Fruit fly (Drosophila melanogaster) whole organism, embryonic: Measurements from ENCODE around the gene CG10694.
A peak's percentile ranks its signal among the peaks of the same experiment; 100 is the strongest.

ENCODE experiments used
- Atf6 ChIP-seq: fragments of 200-800 bp; sonication (Bioruptor generic); IDR thresholded peaks from 2 replicates; pipeline ENCODE4 v1.3.6; 2022; ENCODE audit warnings: missing biosample characterization, missing genetic modification characterization
- BEAF-32 ChIP-seq: fragments of 200-800 bp; sonication (Bioruptor generic); optimal IDR thresholded peaks from 3 replicates; lab custom pipeline; 2017; ENCODE audit warnings: missing biosample characterization, missing genetic modification characterization, mild to moderate bottlenecking, moderate library complexity, missing genetic modification reagents
- Bdp1 ChIP-seq: fragments of 200-800 bp; sonication (Bioruptor generic); optimal IDR thresholded peaks from 3 replicates; lab custom pipeline; 2016; ENCODE audit warnings: missing biosample characterization, missing genetic modification characterization
- BtbVII ChIP-seq: fragments of 200-800 bp; sonication (Bioruptor generic); optimal IDR thresholded peaks from 3 replicates; lab custom pipeline; 2017; ENCODE audit warnings: missing biosample characterization, mild to moderate bottlenecking, missing genetic modification characterization
- CG12219 ChIP-seq: fragments of 200-800 bp; sonication (Bioruptor generic); optimal IDR thresholded peaks from 3 replicates; lab custom pipeline; 2018; ENCODE audit warnings: missing biosample characterization, mild to moderate bottlenecking, missing genetic modification characterization
- CG12236 ChIP-seq: fragments of 200-800 bp; sonication (Bioruptor generic); optimal IDR thresholded peaks from 2 replicates; lab custom pipeline; 2016; ENCODE audit warnings: missing biosample characterization, missing genetic modification characterization
- CG12391 ChIP-seq: fragments of 200-800 bp; sonication (Bioruptor generic); optimal IDR thresholded peaks from 3 replicates; lab custom pipeline; 2018; ENCODE audit warnings: missing biosample characterization, mild to moderate bottlenecking, missing genetic modification characterization, moderate library complexity
- CG12942 ChIP-seq: fragments of 200-800 bp; sonication (Bioruptor generic); optimal IDR thresholded peaks from 3 replicates; lab custom pipeline; 2016; ENCODE audit warnings: missing biosample characterization, missing genetic modification characterization
- CG14441 ChIP-seq: fragments of 200-800 bp; sonication (Bioruptor generic); IDR thresholded peaks from 2 replicates; pipeline ENCODE4 v1.3.6; 2022; ENCODE audit warnings: missing biosample characterization, missing genetic modification characterization
- CG15073 ChIP-seq: fragments of 200-800 bp; sonication (Bioruptor generic); optimal IDR thresholded peaks from 2 replicates; lab custom pipeline; 2016; ENCODE audit warnings: missing biosample characterization, missing genetic modification characterization
- CG16863 ChIP-seq: fragments of 200-800 bp; sonication (Bioruptor generic); optimal IDR thresholded peaks from 3 replicates; lab custom pipeline; 2016; ENCODE audit warnings: missing biosample characterization, missing genetic modification characterization
- CG18764 ChIP-seq: fragments of 200-800 bp; sonication (Bioruptor generic); optimal IDR thresholded peaks from 3 replicates; lab custom pipeline; 2016; ENCODE audit warnings: missing biosample characterization, missing genetic modification characterization
- CG2120 ChIP-seq: fragments of 200-800 bp; sonication (Bioruptor generic); optimal IDR thresholded peaks from 3 replicates; lab custom pipeline; 2016; ENCODE audit warnings: missing biosample characterization, missing genetic modification characterization
- CG31441 ChIP-seq: fragments of 200-800 bp; sonication (Bioruptor generic); IDR thresholded peaks from 2 replicates; pipeline ENCODE4 v1.3.6; 2022; ENCODE audit warnings: missing biosample characterization, missing genetic modification characterization
- CG33557 ChIP-seq: fragments of 200-800 bp; sonication (Bioruptor generic); optimal IDR thresholded peaks from 2 replicates; lab custom pipeline; 2019; ENCODE audit warnings: missing biosample characterization, mild to moderate bottlenecking, missing genetic modification characterization, moderate library complexity
- CG3407 ChIP-seq: fragments of 200-800 bp; sonication (Bioruptor generic); optimal IDR thresholded peaks from 2 replicates; lab custom pipeline; 2018; ENCODE audit warnings: missing biosample characterization, mild to moderate bottlenecking, missing genetic modification characterization
- CG3995 ChIP-seq: fragments of 200-800 bp; sonication (Bioruptor generic); optimal IDR thresholded peaks from 3 replicates; lab custom pipeline; 2016; ENCODE audit warnings: missing biosample characterization, missing genetic modification characterization
- CG4617 ChIP-seq: fragments of 200-800 bp; sonication (Bioruptor generic); optimal IDR thresholded peaks from 3 replicates; lab custom pipeline; 2016; ENCODE audit warnings: missing biosample characterization, missing genetic modification characterization, borderline replicate concordance
- CG4820 ChIP-seq: fragments of 200-800 bp; sonication (Bioruptor generic); optimal IDR thresholded peaks from 3 replicates; lab custom pipeline; 2016; ENCODE audit warnings: missing biosample characterization, missing genetic modification characterization
- CG7745 ChIP-seq: fragments of 200-800 bp; sonication (Bioruptor generic); optimal IDR thresholded peaks from 2 replicates; lab custom pipeline; 2018; ENCODE audit warnings: missing biosample characterization, mild to moderate bottlenecking, missing genetic modification characterization, moderate library complexity
- CG8089 ChIP-seq: fragments of 200-800 bp; sonication (Bioruptor generic); optimal IDR thresholded peaks from 3 replicates; lab custom pipeline; 2016; ENCODE audit warnings: missing biosample characterization, missing genetic modification characterization
- CG8281 ChIP-seq: fragments of 200-800 bp; sonication (Bioruptor generic); optimal IDR thresholded peaks from 2 replicates; lab custom pipeline; 2018; ENCODE audit warnings: missing biosample characterization, mild to moderate bottlenecking, missing genetic modification characterization, moderate library complexity
- Camta ChIP-seq: fragments of 200-800 bp; sonication (Bioruptor generic); optimal IDR thresholded peaks from 2 replicates; lab custom pipeline; 2016; ENCODE audit warnings: missing biosample characterization, missing genetic modification characterization
- Drgx ChIP-seq: fragments of 200-800 bp; sonication (Bioruptor generic); IDR thresholded peaks from 2 replicates; pipeline ENCODE4 v1.3.6; 2022; ENCODE audit warnings: missing biosample characterization, missing genetic modification characterization
- HLH3B ChIP-seq: fragments of 200-800 bp; sonication (Bioruptor generic); IDR thresholded peaks from 2 replicates; pipeline ENCODE4 v1.3.6; 2022; ENCODE audit warnings: missing biosample characterization, missing genetic modification characterization
- HLH54F ChIP-seq: fragments of 200-800 bp; sonication (Bioruptor generic); optimal IDR thresholded peaks from 3 replicates; lab custom pipeline; 2016; ENCODE audit warnings: missing biosample characterization, missing genetic modification characterization
- Hr39 ChIP-seq: fragments of >200 bp; optimal IDR thresholded peaks from 2 replicates; lab custom pipeline; 2017
- Hr78 ChIP-seq, 2 experiments: fragments of 200-800 bp in 1 of 2; fragments of >200 bp in 1 of 2; sonication (Bioruptor generic) in 1 of 2; optimal IDR thresholded peaks; 2 replicates each; lab custom pipeline; 2017 to 2019; ENCODE audit warnings: missing biosample characterization in 2 of 2, missing genetic modification characterization in 2 of 2, mild to moderate bottlenecking in 1 of 2, moderate library complexity in 1 of 2
- Lhr ChIP-seq: fragments of 200-800 bp; sonication (Bioruptor generic); optimal IDR thresholded peaks from 3 replicates; lab custom pipeline; 2017; ENCODE audit warnings: mild to moderate bottlenecking, missing biosample characterization, missing genetic modification reagents, missing genetic modification characterization
- MTF-1 ChIP-seq: fragments of 200-800 bp; sonication (Bioruptor generic); optimal IDR thresholded peaks from 2 replicates; lab custom pipeline; 2018; ENCODE audit warnings: missing biosample characterization, mild to moderate bottlenecking, missing genetic modification characterization, borderline replicate concordance
- Side ChIP-seq: fragments of 200-800 bp; sonication (Bioruptor generic); optimal IDR thresholded peaks from 2 replicates; lab custom pipeline; 2016; ENCODE audit warnings: missing biosample characterization, missing genetic modification characterization
- Sin3A ChIP-seq: fragments of >200 bp; optimal IDR thresholded peaks from 2 replicates; lab custom pipeline; 2018
- ac ChIP-seq: fragments of 200-800 bp; sonication (Bioruptor generic); optimal IDR thresholded peaks from 3 replicates; lab custom pipeline; 2017; ENCODE audit warnings: missing biosample characterization, mild to moderate bottlenecking, missing genetic modification characterization
- caup ChIP-seq: fragments of 200-800 bp; sonication (Bioruptor generic); optimal IDR thresholded peaks from 3 replicates; lab custom pipeline; 2017; ENCODE audit warnings: missing biosample characterization, mild to moderate bottlenecking, missing genetic modification characterization, moderate library complexity; ENCODE audit not compliant: severe bottlenecking
- chn ChIP-seq: fragments of 200-800 bp; sonication (Bioruptor generic); optimal IDR thresholded peaks from 2 replicates; lab custom pipeline; 2016; ENCODE audit warnings: missing biosample characterization, missing genetic modification characterization
- corto ChIP-seq: fragments of 200-800 bp; sonication (Bioruptor generic); optimal IDR thresholded peaks from 2 replicates; lab custom pipeline; 2016; ENCODE audit warnings: missing biosample characterization, mild to moderate bottlenecking, missing genetic modification characterization, moderate library complexity
- crp ChIP-seq, 2 experiments: fragments of 200-800 bp; sonication (Bioruptor generic); optimal IDR thresholded peaks; 2 replicates in 1 of 2; 3 replicates in 1 of 2; lab custom pipeline; 2017; ENCODE audit warnings: missing biosample characterization in 2 of 2, missing genetic modification characterization in 2 of 2, mild to moderate bottlenecking in 1 of 2, moderate library complexity in 1 of 2
- da ChIP-seq: fragments of 200-800 bp; sonication (Bioruptor generic); optimal IDR thresholded peaks from 2 replicates; lab custom pipeline; 2016; ENCODE audit warnings: missing biosample characterization, missing genetic modification characterization
- danr ChIP-seq: fragments of 200-800 bp; sonication (Bioruptor generic); IDR thresholded peaks from 2 replicates; pipeline ENCODE4 v1.3.6; 2022; ENCODE audit warnings: missing biosample characterization, missing genetic modification characterization
- dimm ChIP-seq: fragments of 200-800 bp; sonication (Bioruptor generic); IDR thresholded peaks from 2 replicates; pipeline ENCODE4 v1.3.6; 2022; ENCODE audit warnings: missing biosample characterization, missing genetic modification characterization
- dysf ChIP-seq: fragments of 200-800 bp; sonication (Bioruptor generic); IDR thresholded peaks from 3 replicates; pipeline ENCODE4 v1.3.6; 2022; ENCODE audit warnings: missing biosample characterization, missing genetic modification characterization
- emc ChIP-seq: fragments of 200-800 bp; sonication (Bioruptor generic); optimal IDR thresholded peaks from 2 replicates; lab custom pipeline; 2016; ENCODE audit warnings: missing biosample characterization, missing genetic modification characterization
- gcm2 ChIP-seq: fragments of 200-800 bp; sonication (Bioruptor generic); optimal IDR thresholded peaks from 2 replicates; lab custom pipeline; 2016; ENCODE audit warnings: missing biosample characterization, missing genetic modification characterization
- gem ChIP-seq: fragments of 200-800 bp; sonication (Bioruptor generic); optimal IDR thresholded peaks from 2 replicates; lab custom pipeline; 2019; ENCODE audit warnings: missing biosample characterization, mild to moderate bottlenecking, missing genetic modification characterization, moderate library complexity
- luna ChIP-seq: fragments of 200-800 bp; sonication (Bioruptor generic); optimal IDR thresholded peaks from 2 replicates; lab custom pipeline; 2016; ENCODE audit warnings: missing biosample characterization, missing genetic modification characterization
- odd ChIP-seq: fragments of 200-800 bp; sonication (Bioruptor generic); optimal IDR thresholded peaks from 2 replicates; lab custom pipeline; 2017; ENCODE audit warnings: missing biosample characterization, mild to moderate bottlenecking, missing genetic modification characterization
- peb ChIP-seq: fragments of 200-800 bp; sonication (Bioruptor generic); IDR thresholded peaks from 2 replicates; pipeline ENCODE4 v1.3.6; 2022; ENCODE audit warnings: missing biosample characterization, missing genetic modification characterization
- ro ChIP-seq: fragments of 200-800 bp; sonication (Bioruptor generic); IDR thresholded peaks from 2 replicates; pipeline ENCODE4 v1.3.6; 2022; ENCODE audit warnings: missing biosample characterization, missing genetic modification characterization
- sim ChIP-seq: fragments of 200-800 bp; sonication (Bioruptor generic); IDR thresholded peaks from 2 replicates; pipeline ENCODE4 v1.3.6; 2022; ENCODE audit warnings: missing biosample characterization, missing genetic modification characterization
- sr ChIP-seq: fragments of 200-800 bp; sonication (Bioruptor generic); IDR thresholded peaks from 3 replicates; pipeline ENCODE4 v1.3.6; 2022; ENCODE audit warnings: missing biosample characterization, missing genetic modification characterization
- stwl ChIP-seq: fragments of 200-800 bp; sonication (Bioruptor generic); optimal IDR thresholded peaks from 3 replicates; lab custom pipeline; 2018; ENCODE audit warnings: missing biosample characterization, mild to moderate bottlenecking, missing genetic modification characterization, moderate library complexity
- yki ChIP-seq: fragments of >200 bp; optimal IDR thresholded peaks from 3 replicates; lab custom pipeline; 2018
- zfh2 ChIP-seq: fragments of 200-800 bp; sonication (Bioruptor generic); optimal IDR thresholded peaks from 2 replicates; lab custom pipeline; 2016; ENCODE audit warnings: missing biosample characterization, missing genetic modification characterization

The CG10694 gene

DNA sequence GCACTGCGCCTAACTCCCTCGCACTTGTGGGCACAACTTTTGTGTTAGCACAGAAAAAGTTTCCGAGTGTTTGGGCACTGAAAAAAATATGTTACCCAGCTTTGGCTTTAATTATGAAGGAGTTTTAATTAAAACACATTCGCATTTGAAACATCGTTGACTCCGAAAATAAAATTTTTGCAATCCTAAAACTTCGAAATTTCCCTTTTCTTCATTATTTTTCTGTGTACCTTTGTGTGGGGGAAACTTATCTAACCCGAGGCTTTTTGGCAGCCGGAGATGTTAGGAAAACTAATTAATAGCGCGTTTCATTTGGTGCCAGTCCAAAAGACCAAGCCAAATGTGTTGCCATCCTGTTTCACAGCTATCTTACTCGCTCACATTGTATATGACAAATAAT is 15.5 kb upstream of the CG10694 start (continued):
- TF ChIP-seq danr (GFP tag; lab: Robert Waterston, UW): no peak
- TF ChIP-seq HLH3B (GFP tag; lab: Robert Waterston, UW): 0 out of 2 replicates have a peak, but pooled peaks have one; percentile 18
- peak; percentile 15 for TF ChIP-seq zfh2
- no peak for TF ChIP-seq chn (GFP tag; lab: Kevin White, UChicago)
- TF ChIP-seq Drgx (GFP tag; lab: Robert Waterston, UW): no peak
- TF ChIP-seq CG12219 (GFP tag; lab: Kevin White, UChicago): no peak
- TF ChIP-seq Side (GFP tag; lab: Kevin White, UChicago): no peak
- TF ChIP-seq CG3407 (GFP tag; lab: Kevin White, UChicago): no peak
- no peak for TF ChIP-seq yki (lab: Kevin White, UChicago)
- no peak for TF ChIP-seq CG18764 (GFP tag; lab: Kevin White, UChicago)
- no peak for TF ChIP-seq CG16863 (GFP tag; lab: Kevin White, UChicago)
- no peak for TF ChIP-seq Sin3A
- TF ChIP-seq CG14441 (GFP tag; lab: Robert Waterston, UW): 0 out of 2 replicates have a peak, but pooled peaks have one; percentile 21
- TF ChIP-seq MTF-1 (GFP tag; lab: Kevin White, UChicago): no peak
- no peak for TF ChIP-seq Hr78 (GFP tag; optimal IDR thresholded peaks at IDR 0.05; lab: Kevin White, UChicago)
- TF ChIP-seq CG4820: no peak
- TF ChIP-seq Bdp1: no peak
- TF ChIP-seq luna (GFP tag; lab: Kevin White, UChicago): no peak
- TF ChIP-seq Lhr (GFP tag; lab: Kevin White, UChicago): no peak
- TF ChIP-seq caup (GFP tag; lab: Kevin White, UChicago): no peak
- TF ChIP-seq Camta (GFP tag; lab: Kevin White, UChicago): no peak
- TF ChIP-seq CG31441: no peak
- no peak for TF ChIP-seq CG8089 (GFP tag; lab: Kevin White, UChicago)
- TF ChIP-seq BtbVII (GFP tag; lab: Kevin White, UChicago): no peak
- no peak for TF ChIP-seq sr (GFP tag; lab: Robert Waterston, UW)
- no peak for TF ChIP-seq crp (GFP tag; optimal IDR thresholded peaks at IDR 0.05; lab: Kevin White, UChicago)
- TF ChIP-seq Hr39 (lab: Kevin White, UChicago): no peak
- no peak for TF ChIP-seq CG12942
- TF ChIP-seq HLH54F (GFP tag; lab: Kevin White, UChicago): no peak
- TF ChIP-seq CG15073: no peak
- TF ChIP-seq CG33557 (GFP tag; lab: Kevin White, UChicago): no peak
- TF ChIP-seq emc (GFP tag; lab: Kevin White, UChicago): no peak
- TF ChIP-seq CG12236 (GFP tag; lab: Kevin White, UChicago): no peak
- TF ChIP-seq gem (tag; lab: Kevin White, UChicago): peak; percentile 39
- 0 out of 2 replicates have a peak, but pooled peaks have one; percentile 17 for TF ChIP-seq peb (GFP tag; lab: Robert Waterston, UW)
- TF ChIP-seq CG7745 (tag; lab: Kevin White, UChicago): no peak
- TF ChIP-seq odd (GFP tag; lab: Kevin White, UChicago): no peak
- TF ChIP-seq CG8281 (tag; lab: Kevin White, UChicago): no peak
- no peak for TF ChIP-seq CG3995 (GFP tag; lab: Kevin White, UChicago)
- no peak for TF ChIP-seq ac (GFP tag; lab: Kevin White, UChicago)
- no peak for TF ChIP-seq CG4617 (GFP tag; lab: Kevin White, UChicago)
- TF ChIP-seq Atf6 (GFP tag; lab: Robert Waterston, UW): 0 out of 2 replicates have a peak, but pooled peaks have one; percentile 18
- TF ChIP-seq CG12391: no peak
- no peak for TF ChIP-seq dimm (GFP tag; lab: Robert Waterston, UW)
- TF ChIP-seq da: no peak
- no peak for TF ChIP-seq BEAF-32 (GFP tag; lab: Kevin White, UChicago)
- 0 out of 3 replicates have a peak, but pooled peaks have one; percentile 12 for TF ChIP-seq dysf (GFP tag; lab: Robert Waterston, UW)
- no peak for TF ChIP-seq gcm2 (GFP tag; lab: Kevin White, UChicago)
- no peak for TF ChIP-seq corto (GFP tag; lab: Kevin White, UChicago)
- no peak for TF ChIP-seq stwl (tag; lab: Kevin White, UChicago)
- peak; percentile 35 for TF ChIP-seq CG2120 (GFP tag; lab: Kevin White, UChicago)
- TF ChIP-seq ro (GFP tag; lab: Robert Waterston, UW): no peak
- no peak for TF ChIP-seq sim (GFP tag; lab: Robert Waterston, UW)
